Worm (Caenorhabditis elegans) whole organism, mixed stage, embryonic: ENCODE results near the gene C50B8.5.

ENCODE experiments used
- bed-3 ChIP-seq: fragments of 200-800 bp; sonication (Bioruptor generic); optimal IDR thresholded peaks from 3 replicates; lab custom pipeline; 2018; ENCODE audit warnings: mild to moderate bottlenecking, missing genetic modification characterization, moderate library complexity, missing compliant biosample characterization
- blmp-1 ChIP-seq: fragments of 150-350 bp; optimal IDR thresholded peaks from 2 replicates; lab custom pipeline; 2014; ENCODE audit warnings: missing biosample characterization, missing genetic modification characterization
- ceh-83 ChIP-seq: fragments of 200-800 bp; sonication (Bioruptor generic); optimal IDR thresholded peaks from 2 replicates; lab custom pipeline; 2018; ENCODE audit warnings: mild to moderate bottlenecking, missing genetic modification characterization, missing compliant biosample characterization
- elt-1 ChIP-seq: sonication (generic microtip); optimal IDR thresholded peaks from 2 replicates; lab custom pipeline; 2017; ENCODE audit warnings: missing genetic modification characterization, mild to moderate bottlenecking, missing compliant biosample characterization, antibody characterized with exemption, moderate library complexity, borderline replicate concordance; ENCODE audit not compliant: insufficient read depth
- lin-32 ChIP-seq: fragments of 200-800 bp; sonication (Bioruptor generic); optimal IDR thresholded peaks from 2 replicates; lab custom pipeline; 2018; ENCODE audit warnings: mild to moderate bottlenecking, missing genetic modification characterization, missing compliant biosample characterization
- lsy-2 ChIP-seq: fragments of 150-350 bp; optimal IDR thresholded peaks from 2 replicates; lab custom pipeline; 2014; ENCODE audit warnings: missing biosample characterization, missing genetic modification characterization
- mep-1 ChIP-seq: fragments of 150-350 bp; optimal IDR thresholded peaks from 2 replicates; lab custom pipeline; 2017; ENCODE audit warnings: missing biosample characterization, missing genetic modification reagents, missing genetic modification characterization, inconsistent platforms
- nhr-237 ChIP-seq: fragments of 150-350 bp; optimal IDR thresholded peaks from 2 replicates; lab custom pipeline; 2014; ENCODE audit warnings: missing biosample characterization, missing genetic modification characterization
- nhr-76 ChIP-seq: sonication (generic microtip); optimal IDR thresholded peaks from 2 replicates; lab custom pipeline; 2017; ENCODE audit warnings: missing biosample characterization, missing genetic modification characterization
- snpc-4 ChIP-seq: fragments of 150-350 bp; optimal IDR thresholded peaks from 2 replicates; lab custom pipeline; 2014; ENCODE audit warnings: missing biosample characterization, missing genetic modification characterization
- zip-8 ChIP-seq: fragments of 150-350 bp; optimal IDR thresholded peaks from 2 replicates; lab custom pipeline; 2014; ENCODE audit warnings: missing biosample characterization, missing genetic modification characterization

- TF ChIP-seq nhr-76 (tag; lab: Kevin White, UChicago) (no peak), elt-1 (tag; lab: Kevin White, UChicago) (no peak), nhr-237 (tag; lab: Kevin White, UChicago) (no peak), snpc-4 (no peak), blmp-1 (tag; lab: Kevin White, UChicago) (no peak), mep-1 (tag; lab: Kevin White, UChicago) (no peak), lin-32 (GFP tag; lab: Kevin White, UChicago) (no peak), ceh-83 (GFP tag; lab: Kevin White, UChicago) (no peak), bed-3 (GFP tag; lab: Kevin White, UChicago) (no peak), lsy-2 (tag; lab: Kevin White, UChicago) (no peak), zip-8 (tag; lab: Kevin White, UChicago) (no peak)
These were observed 27.7 kb downstream of the C50B8.5 start for ce11 chrV:13608486-13608885.
